Fruit fly (Drosophila melanogaster) whole organism: Measurements from ENCODE around the gene ind.

Experiments
- CG8478 ChIP-seq: fragments of >200 bp; optimal IDR thresholded peaks from 2 replicates; lab custom pipeline; 2018; ENCODE audit warnings: inconsistent platforms
- Dll ChIP-seq: fragments of >200 bp; optimal IDR thresholded peaks from 2 replicates; lab custom pipeline; 2017
- EcR ChIP-seq, 2 experiments: fragments of >200 bp; optimal IDR thresholded peaks; 2 replicates each; lab custom pipeline; 2017; ENCODE audit warnings: missing biosample characterization in 2 of 2, missing genetic modification characterization in 2 of 2, missing genetic modification reagents in 2 of 2
- usp ChIP-seq: fragments of >200 bp; optimal IDR thresholded peaks from 2 replicates; lab custom pipeline; 2017; ENCODE audit warnings: missing biosample characterization, missing genetic modification characterization, mixed read lengths

DNA sequence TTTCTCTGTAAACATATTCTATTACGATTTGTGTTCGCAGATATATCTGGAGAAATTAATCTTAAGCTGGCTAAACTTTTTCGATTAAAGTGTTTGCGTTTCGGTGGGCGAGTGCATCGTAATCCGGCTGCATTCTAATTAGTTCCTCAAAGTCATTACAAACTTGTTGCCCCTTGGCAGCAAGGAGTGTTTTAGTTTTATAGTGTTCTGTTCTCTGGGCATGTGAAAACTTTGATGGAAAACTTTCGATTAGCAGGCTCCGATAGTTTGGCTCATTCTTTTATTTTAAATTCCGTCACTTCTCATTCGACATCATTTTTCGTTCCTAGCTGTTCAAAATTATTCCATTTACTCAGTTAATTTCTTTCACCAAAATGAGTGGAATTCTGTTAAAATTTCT is 20.5 kb downstream of the ind start, which contains the start of gene CG32148:
- TF ChIP-seq EcR (GFP tag; optimal IDR thresholded peaks at IDR 0.05; lab: Kevin White, UChicago) (no peak), CG8478 (lab: Kevin White, UChicago) (no peak), Dll (lab: Kevin White, UChicago) (no peak), usp (GFP tag; lab: Kevin White, UChicago) (no peak)
